Worm (Caenorhabditis elegans): ENCODE results near the gene F18E9.3.

F18E9.3 gene

DNA sequence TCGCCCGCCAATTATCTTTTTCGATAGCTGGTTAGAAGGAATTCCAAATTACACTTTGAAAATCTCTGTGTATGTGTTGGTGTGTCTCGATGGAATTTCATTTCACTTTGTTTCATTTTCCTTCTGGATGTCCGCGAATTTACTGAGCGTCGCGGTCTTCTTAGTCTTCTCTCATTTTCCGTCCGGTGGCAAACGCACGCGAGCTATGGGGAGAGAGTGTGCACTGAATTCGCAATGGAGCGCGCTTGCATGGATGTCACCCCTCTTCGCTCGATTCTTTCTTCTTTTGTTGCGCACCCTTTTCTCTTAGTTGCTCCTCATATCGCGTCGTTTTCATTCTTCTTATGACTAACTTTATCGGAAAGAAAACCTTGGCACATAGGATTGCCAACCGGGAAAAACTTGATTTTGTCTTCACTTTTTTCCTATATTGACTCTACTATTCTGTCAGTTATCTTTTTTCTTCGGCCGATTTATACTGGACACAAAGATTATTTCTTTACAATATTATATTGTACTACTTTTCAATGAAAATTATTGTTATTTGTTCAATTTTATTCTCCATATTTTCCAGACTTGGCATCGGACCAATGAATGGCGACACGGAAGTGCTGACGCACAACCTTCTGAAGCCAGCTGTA, 34.1 kb upstream of the F18E9.3 start, which contains the start of gene dhhc-14 (continued):
- TF ChIP-seq pag-3 (tag; optimal IDR thresholded peaks at IDR 0.05; ENCODE audit: borderline replicate concordance, insufficient read depth) (no peak), nhr-84 (tag; optimal IDR thresholded peaks at IDR 0.05) (no peak), vab-15 (tag; optimal IDR thresholded peaks at IDR 0.05) (no peak), C04F5.9 (tag; optimal IDR thresholded peaks at IDR 0.05) (no peak), sox-4 (tag; optimal IDR thresholded peaks at IDR 0.05) (no peak), ces-1 (GFP tag; optimal IDR thresholded peaks at IDR 0.05) (no peak), nhr-11 (tag; optimal IDR thresholded peaks at IDR 0.05) (no peak), blmp-1 (tag; optimal IDR thresholded peaks at IDR 0.05) (peak; percentile 48), snu-23 (GFP tag; optimal IDR thresholded peaks at IDR 0.05) (peak; percentile 56), mdl-1 (tag; optimal IDR thresholded peaks at IDR 0.05) (peak in 1 of 2 experiments; percentile 67), nhr-76 (tag; optimal IDR thresholded peaks at IDR 0.05) (no peak), nhr-77 (tag; optimal IDR thresholded peaks at IDR 0.05) (peak; percentile 20), skn-1 (tag; optimal IDR thresholded peaks at IDR 0.05) (no peak), ceh-90 (tag; optimal IDR thresholded peaks at IDR 0.05) (no peak), ets-5 (GFP tag; IDR thresholded peaks at IDR 0.05) (no peak), elt-2 (tag; optimal IDR thresholded peaks at IDR 0.05) (no peak), nhr-71 (tag; optimal IDR thresholded peaks at IDR 0.05) (peak; percentile 66), lsy-2 (tag; optimal IDR thresholded peaks at IDR 0.05) (peak; percentile 31 to 55), ceh-8 (GFP tag; optimal IDR thresholded peaks at IDR 0.05) (no peak), nhr-20 (tag; optimal IDR thresholded peaks at IDR 0.05) (peak; percentile 16), lin-14 (GFP tag; optimal IDR thresholded peaks at IDR 0.05) (peak; percentile 72), swsn-7 (tag; optimal IDR thresholded peaks at IDR 0.05) (peak; percentile 41), nhr-28 (tag; optimal IDR thresholded peaks at IDR 0.05) (no peak), tlp-1 (tag; optimal IDR thresholded peaks at IDR 0.05) (no peak), aly-2 (tag; optimal IDR thresholded peaks at IDR 0.05) (no peak), nhr-47 (tag; optimal IDR thresholded peaks at IDR 0.05) (peak; percentile 44), ztf-11 (tag; optimal IDR thresholded peaks at IDR 0.05) (no peak), rnt-1 (tag; optimal IDR thresholded peaks at IDR 0.05) (peak; percentile 59)

ce11 chrX:8554029-8554428, 31.9 kb upstream of the F18E9.3 start:
- TF ChIP-seq lin-15B (tag; optimal IDR thresholded peaks at IDR 0.05) (no peak), aha-1 (tag; optimal IDR thresholded peaks at IDR 0.05) (no peak), blmp-1 (tag; optimal IDR thresholded peaks at IDR 0.05) (peak; percentile 76)

DNA sequence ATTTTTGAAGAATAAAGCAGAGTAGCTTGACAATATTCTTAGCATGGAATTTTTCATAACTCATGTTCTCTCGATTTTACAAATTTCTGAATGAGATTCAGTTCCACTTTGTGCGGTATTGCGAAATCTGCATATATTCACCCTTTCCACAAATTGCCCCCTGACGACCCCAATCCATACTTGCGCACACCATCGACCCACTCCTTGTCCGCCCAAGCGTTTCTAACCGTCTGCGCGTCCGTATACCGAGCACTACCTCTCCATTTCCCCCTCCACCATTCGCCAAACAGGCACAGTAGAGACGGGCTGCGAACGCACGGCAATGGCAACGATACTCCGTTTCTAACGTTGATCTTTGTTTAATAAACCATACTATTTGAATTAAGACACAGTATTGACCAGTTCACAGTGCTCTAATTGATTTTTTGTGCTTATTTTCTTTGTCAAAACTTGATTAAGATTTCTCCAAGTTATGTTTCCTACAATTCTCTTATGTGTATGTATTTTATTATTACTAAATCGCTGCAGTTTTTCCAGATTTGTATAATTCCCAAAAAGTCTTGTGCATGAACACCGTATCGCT, 29.2 kb upstream of the F18E9.3 start, which contains the start of gene utx-1:
utx-1 (plus strand) TSS at position 533 of the 583 bp plus-strand sequence.
- TF ChIP-seq lin-13 (GFP tag; optimal IDR thresholded peaks at IDR 0.05) (no peak), ceh-82 (tag; optimal IDR thresholded peaks at IDR 0.05) (peak in 1 of 3 experiments; percentile 9), nhr-71 (tag; optimal IDR thresholded peaks at IDR 0.05) (peak; percentile 26), rnt-1 (tag; optimal IDR thresholded peaks at IDR 0.05) (peak; percentile 33), elt-2 (tag; optimal IDR thresholded peaks at IDR 0.05) (no peak), nhr-19 (GFP tag; conservative IDR thresholded peaks at IDR 0.05) (peak; percentile 23; the same call in 1 of the 2 replicates), mef-2 (tag; optimal IDR thresholded peaks at IDR 0.05) (no peak), nhr-47 (tag; optimal IDR thresholded peaks at IDR 0.05) (peak; percentile 28), unc-86 (tag; optimal IDR thresholded peaks at IDR 0.05) (peak; percentile 13), mdl-1 (tag; optimal IDR thresholded peaks at IDR 0.05) (peak in 1 of 2 experiments; percentile 12), ceh-8 (GFP tag; optimal IDR thresholded peaks at IDR 0.05) (no peak), mab-9 (GFP tag; IDR thresholded peaks at IDR 0.05) (0 out of 2 replicates have a peak, but pooled peaks have one; percentile 21), F16B12.6 (tag; optimal IDR thresholded peaks at IDR 0.05) (no peak), ceh-63 (GFP tag; optimal IDR thresholded peaks at IDR 0.05) (no peak), nhr-237 (tag; optimal IDR thresholded peaks at IDR 0.05) (no peak), mep-1 (tag; optimal IDR thresholded peaks at IDR 0.05) (peak; percentile 21), nhr-20 (tag; optimal IDR thresholded peaks at IDR 0.05) (peak; percentile 31), blmp-1 (tag; optimal IDR thresholded peaks at IDR 0.05) (peak; percentile 4), nhr-85 (tag) (peak; percentile 55), nhr-90 (tag; optimal IDR thresholded peaks at IDR 0.05; ENCODE audit: poor library complexity) (peak; percentile 28), aly-2 (tag; optimal IDR thresholded peaks at IDR 0.05) (no peak), lin-14 (GFP tag; optimal IDR thresholded peaks at IDR 0.05) (peak; percentile 59), fkh-8 (tag; optimal IDR thresholded peaks at IDR 0.05) (peak; percentile 26), lsy-2 (tag; optimal IDR thresholded peaks at IDR 0.05) (peak in 1 of 2 experiments; percentile 29), skn-1 (tag; optimal IDR thresholded peaks at IDR 0.05) (peak; percentile 12), snu-23 (GFP tag; optimal IDR thresholded peaks at IDR 0.05) (peak; percentile 31), vab-15 (tag; optimal IDR thresholded peaks at IDR 0.05) (no peak), fkh-10 (GFP tag; optimal IDR thresholded peaks at IDR 0.05) (peak; percentile 3), dsc-1 (tag; optimal IDR thresholded peaks at IDR 0.05) (peak; percentile 26), efl-1 (optimal IDR thresholded peaks at IDR 0.05) (peak in 1 of 2 experiments; percentile 24), efl-1 (GFP tag; optimal IDR thresholded peaks at IDR 0.05 in 1 of 2) (no peak)
